Worm (Caenorhabditis elegans): ENCODE measurements around the gene nlp-60.
"Not testable (repeated sequence)": the region's sequence is repeated elsewhere in the genome, so short reads cannot be mapped to it uniquely, and the experiment has no call there.

nlp-60 gene

DNA sequence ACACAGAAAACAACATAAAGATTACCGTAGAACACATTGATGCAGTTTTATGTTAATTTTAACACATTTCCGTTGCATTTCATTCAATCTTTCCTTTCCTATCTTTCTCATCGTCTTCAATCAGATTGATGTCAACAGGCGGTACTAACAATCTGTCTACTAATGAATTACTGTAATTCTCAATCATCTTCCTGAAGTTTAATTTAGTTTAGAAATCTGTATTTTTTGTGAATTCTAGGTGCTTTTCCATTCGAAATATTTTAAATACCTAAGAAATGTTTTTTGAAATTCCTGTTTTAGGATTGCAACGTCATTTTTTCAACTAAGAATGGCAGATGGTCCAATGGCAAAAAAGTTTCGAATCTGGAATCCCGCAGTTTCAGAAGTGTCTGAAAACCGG, 44.6 kb upstream of the nlp-60 start, which contains the start of gene F21D5.9:
Gene F21D5.9 (plus strand): TSS at position 301 of the 400 bp plus-strand sequence.
- no peak for TF ChIP-seq dox-1 (GFP tag; IDR thresholded peaks at IDR 0.05)
- TF ChIP-seq rcor-1 (GFP tag; IDR thresholded peaks at IDR 0.05): no peak

- no peak for TF ChIP-seq chd-7 (tag; optimal IDR thresholded peaks at IDR 0.05)
- no peak for TF ChIP-seq K11D2.4 (GFP tag; IDR thresholded peaks at IDR 0.05)
- TF ChIP-seq ceh-27 (GFP tag; optimal IDR thresholded peaks at IDR 0.05): no peak
- no peak for TF ChIP-seq ztf-22 (GFP tag; optimal IDR thresholded peaks at IDR 0.05)
- TF ChIP-seq egl-18 (GFP tag; IDR thresholded peaks at IDR 0.05): no peak
- no peak for TF ChIP-seq ekl-4 (GFP tag; IDR thresholded peaks at IDR 0.05)
- no peak for TF ChIP-seq B0019.2 (GFP tag; conservative IDR thresholded peaks at IDR 0.05)
- TF ChIP-seq ztf-18 (tag; optimal IDR thresholded peaks at IDR 0.05): no peak
- TF ChIP-seq F23B12.7 (tag; optimal IDR thresholded peaks at IDR 0.05; ENCODE audit: insufficient read depth): no peak
- no peak for TF ChIP-seq madf-10 (tag; optimal IDR thresholded peaks at IDR 0.05)
Measured at ce11 chrIV:8722801-8723200, 43.7 kb upstream of the nlp-60 start.

DNA sequence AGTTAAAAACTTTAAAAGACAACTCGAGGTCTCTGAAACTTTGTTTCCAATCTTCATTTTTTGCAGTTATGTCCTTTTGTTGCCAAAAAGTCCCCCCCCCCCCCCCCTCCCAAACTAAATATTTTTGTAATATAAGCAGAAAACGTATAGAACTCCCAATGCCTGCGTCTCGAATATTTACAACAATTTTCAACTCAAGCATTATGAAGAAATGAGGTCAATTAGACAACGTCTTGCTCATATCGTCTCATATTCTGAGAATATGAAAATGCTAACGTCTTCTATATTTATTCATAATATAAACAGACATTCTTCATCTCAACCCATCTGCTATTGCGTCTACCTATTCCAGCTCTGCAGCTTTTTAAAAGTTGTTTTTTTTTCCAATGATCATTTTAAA, 39.0 kb upstream of the nlp-60 start, which contains the start of gene H23L24.1:
Gene H23L24.1 (plus strand): TSS at position 301 of the 400 bp plus-strand sequence.
- TF ChIP-seq ZK185.1 (tag; optimal IDR thresholded peaks at IDR 0.05; ENCODE audit: poor library complexity, severe bottlenecking) (no peak), mxl-1 (tag; optimal IDR thresholded peaks at IDR 0.05) (no peak), unc-62 (GFP tag; optimal IDR thresholded peaks at IDR 0.05) (no peak), ama-1 (optimal IDR thresholded peaks at IDR 0.05) (no peak), ama-1 (GFP tag; optimal IDR thresholded peaks at IDR 0.05) (no peak), ztf-18 (tag; optimal IDR thresholded peaks at IDR 0.05) (no peak), F57C9.4 (tag; optimal IDR thresholded peaks at IDR 0.05) (no peak)

ce11 chrIV:8715032-8715431, 35.9 kb upstream of the nlp-60 start, which contains the start of the genes parg-2 and ipla-5:
TSS of gene parg-2 (minus strand) at chrIV:8715132.
TSS of gene ipla-5 (plus strand) at chrIV:8715247.
- TF ChIP-seq ceh-79 (tag; optimal IDR thresholded peaks at IDR 0.05); hmg-1.2 (GFP tag; IDR thresholded peaks at IDR 0.05); fkh-3 (tag; optimal IDR thresholded peaks at IDR 0.05): not testable (repeated sequence)

DNA sequence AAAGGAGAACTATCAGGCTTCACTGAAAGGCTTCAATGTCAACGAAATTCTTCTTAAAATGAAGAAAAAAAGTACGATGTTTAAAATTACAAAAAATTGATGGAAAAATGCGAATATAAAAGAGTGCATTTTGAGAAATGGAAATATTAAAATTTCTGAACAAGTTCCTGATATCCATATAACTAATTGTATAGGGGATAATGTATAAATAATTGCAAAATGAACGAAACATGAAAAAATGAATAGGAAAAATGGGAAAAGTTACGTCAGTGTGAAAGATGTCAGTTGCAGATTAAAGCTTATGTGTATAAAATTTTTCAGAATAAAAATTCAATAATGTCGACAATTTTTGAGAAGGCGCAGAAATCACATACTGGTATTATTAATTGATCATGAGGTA, 28.9 kb upstream of the nlp-60 start:
- no peak for TF ChIP-seq dpl-1 (GFP tag; optimal IDR thresholded peaks at IDR 0.05)
- TF ChIP-seq hmg-20 (GFP tag; IDR thresholded peaks at IDR 0.05): no peak
- TF ChIP-seq D2030.7 (GFP tag; IDR thresholded peaks at IDR 0.05): no peak
- no peak for TF ChIP-seq nhr-27 (tag; optimal IDR thresholded peaks at IDR 0.05)
- no peak for TF ChIP-seq ama-1 (optimal IDR thresholded peaks at IDR 0.05)
- TF ChIP-seq ama-1 (GFP tag; optimal IDR thresholded peaks at IDR 0.05): no peak
- TF ChIP-seq B0261.1 (tag; optimal IDR thresholded peaks at IDR 0.05): no peak
- no peak for TF ChIP-seq lin-35 (GFP tag; optimal IDR thresholded peaks at IDR 0.05)
- no peak for TF ChIP-seq ceh-40 (GFP tag; IDR thresholded peaks at IDR 0.05)
- no peak for TF ChIP-seq sea-2 (GFP tag; IDR thresholded peaks at IDR 0.05)
- no peak for TF ChIP-seq sdz-38 (tag; optimal IDR thresholded peaks at IDR 0.05)
- no peak for TF ChIP-seq akir-1 (GFP tag; optimal IDR thresholded peaks at IDR 0.05)
- no peak for TF ChIP-seq rcor-1 (GFP tag; IDR thresholded peaks at IDR 0.05)
- no peak for TF ChIP-seq hrde-1 (tag; optimal IDR thresholded peaks at IDR 0.05; ENCODE audit: borderline replicate concordance)
- no peak for TF ChIP-seq nhr-80 (tag; optimal IDR thresholded peaks at IDR 0.05)
- TF ChIP-seq bed-2 (GFP tag; IDR thresholded peaks at IDR 0.05): no peak
- TF ChIP-seq F39B2.1 (GFP tag; IDR thresholded peaks at IDR 0.05): no peak
- TF ChIP-seq fkh-3 (tag; optimal IDR thresholded peaks at IDR 0.05): no peak
- no peak for TF ChIP-seq ceh-58 (GFP tag; IDR thresholded peaks at IDR 0.05)
